Fruit fly (Drosophila melanogaster): ENCODE measurements around the gene hng3.
A peak's percentile ranks its signal among the peaks of the same experiment; 100 is the strongest.

The hng3 gene

dm6 chr3L:716078-716477 lies 39.2 kb downstream of the hng3 start (continued):
- peak; percentile 1 for TF ChIP-seq trem (tag; optimal IDR thresholded peaks at IDR 0.05)
- TF ChIP-seq chn (GFP tag; optimal IDR thresholded peaks at IDR 0.05): no peak
- no peak for TF ChIP-seq Abd-B (GFP tag; optimal IDR thresholded peaks at IDR 0.05)
- no peak for TF ChIP-seq Sox100B (GFP tag; optimal IDR thresholded peaks at IDR 0.05)
- TF ChIP-seq her (GFP tag; optimal IDR thresholded peaks at IDR 0.05): no peak
- TF ChIP-seq CG4820 (GFP tag; optimal IDR thresholded peaks at IDR 0.05): no peak
- peak; percentile 32 for TF ChIP-seq CG12391 (tag; optimal IDR thresholded peaks at IDR 0.05)
- no peak for TF ChIP-seq grau (tag; optimal IDR thresholded peaks at IDR 0.05)
- no peak for TF ChIP-seq CG3838 (GFP tag; optimal IDR thresholded peaks at IDR 0.05)
- no peak for TF ChIP-seq Eip74EF (GFP tag; optimal IDR thresholded peaks at IDR 0.05)
- TF ChIP-seq br (optimal IDR thresholded peaks at IDR 0.05): no peak
- TF ChIP-seq CG10654 (GFP tag; optimal IDR thresholded peaks at IDR 0.05): no peak
- no peak for TF ChIP-seq HLH54F (GFP tag; optimal IDR thresholded peaks at IDR 0.05)
- TF ChIP-seq CG3995 (GFP tag; optimal IDR thresholded peaks at IDR 0.05): no peak
- peak; percentile 40 for TF ChIP-seq CG10267 (tag; optimal IDR thresholded peaks at IDR 0.05)
- no peak for TF ChIP-seq HmgD (GFP tag; optimal IDR thresholded peaks at IDR 0.05)
- peak; percentile 5 for TF ChIP-seq Oli (tag; optimal IDR thresholded peaks at IDR 0.05)
- no peak for TF ChIP-seq H2.0 (GFP tag; IDR thresholded peaks at IDR 0.05)
- TF ChIP-seq CG8290 (GFP tag; optimal IDR thresholded peaks at IDR 0.05): no peak
- no peak for TF ChIP-seq CG8290 (tag; optimal IDR thresholded peaks at IDR 0.05)
- TF ChIP-seq danr (GFP tag; IDR thresholded peaks at IDR 0.05): no peak
- no peak for TF ChIP-seq bigmax (GFP tag; optimal IDR thresholded peaks at IDR 0.05)
- TF ChIP-seq gro (GFP tag; optimal IDR thresholded peaks at IDR 0.05): no peak
- peak in 1 of 3 experiments; percentile 54 for TF ChIP-seq lola (GFP tag; optimal IDR thresholded peaks at IDR 0.05)
- no peak for TF ChIP-seq CG12659 (GFP tag; optimal IDR thresholded peaks at IDR 0.05)
- no peak for TF ChIP-seq CG9932 (GFP tag; IDR thresholded peaks at IDR 0.05)
- TF ChIP-seq MBD-R2 (GFP tag; IDR thresholded peaks at IDR 0.05): no peak
- no peak for TF ChIP-seq Med (GFP tag)
- no peak for TF ChIP-seq dati (GFP tag; IDR thresholded peaks at IDR 0.05)
- TF ChIP-seq CG42726 (GFP tag; IDR thresholded peaks at IDR 0.05; ENCODE audit: partially characterized antibody): no peak
- TF ChIP-seq Spps (tag; optimal IDR thresholded peaks at IDR 0.05): no peak
- no peak for TF ChIP-seq mirr (GFP tag; optimal IDR thresholded peaks at IDR 0.05)
- TF ChIP-seq CG8359 (GFP tag; optimal IDR thresholded peaks at IDR 0.05; ENCODE audit: borderline replicate concordance): no peak
- TF ChIP-seq CG31441 (GFP tag; IDR thresholded peaks at IDR 0.05): peak; percentile 42; the same call in 1 of the 2 replicates
- TF ChIP-seq CG10431 (GFP tag; optimal IDR thresholded peaks at IDR 0.05): no peak

- TF ChIP-seq ttk (GFP tag; IDR thresholded peaks at IDR 0.05) (peak; percentile 85), CG6854 (GFP tag; optimal IDR thresholded peaks at IDR 0.05) (peak; percentile 35), fd3F (GFP tag; optimal IDR thresholded peaks at IDR 0.05) (peak; percentile 67), lilli (GFP tag; optimal IDR thresholded peaks at IDR 0.05) (peak; percentile 92), sima (GFP tag; optimal IDR thresholded peaks at IDR 0.05) (peak; percentile 73), CG6813 (GFP tag; optimal IDR thresholded peaks at IDR 0.05) (peak; percentile 78), ab (GFP tag; optimal IDR thresholded peaks at IDR 0.05) (peak; percentile 88), CG16863 (GFP tag; optimal IDR thresholded peaks at IDR 0.05) (peak; percentile 90), CG12071 (GFP tag; optimal IDR thresholded peaks at IDR 0.05) (peak; percentile 70), stc (GFP tag; IDR thresholded peaks at IDR 0.05) (peak; percentile 78), sisA (GFP tag; IDR thresholded peaks at IDR 0.05) (peak; percentile 92), CG7556 (GFP tag; optimal IDR thresholded peaks at IDR 0.05) (peak; percentile 85), CG9817 (tag; optimal IDR thresholded peaks at IDR 0.05) (peak; percentile 93), Bdp1 (GFP tag; optimal IDR thresholded peaks at IDR 0.05) (peak; percentile 80), D19A (tag; optimal IDR thresholded peaks at IDR 0.05) (peak; percentile 73), NC2α (GFP tag; optimal IDR thresholded peaks at IDR 0.05) (peak; percentile 77), abd-A (tag; optimal IDR thresholded peaks at IDR 0.05) (peak; percentile 67), Chrac-16 (GFP tag; optimal IDR thresholded peaks at IDR 0.05) (peak; percentile 94)
Measured at dm6 chr3L:711839-712553, 43.3 kb downstream of the hng3 start, which contains the start of gene CG13896. CG13896 (minus strand) TSS chr3L:711850.

All from whole organism, embryonic.